Worm (Caenorhabditis elegans): ENCODE data around the gene Y110A2AL.6.

ce11 chrII:2854794-2855193 lies 13.4 kb upstream of the Y110A2AL.6 start:
- TF ChIP-seq ekl-4 (GFP tag; IDR thresholded peaks at IDR 0.05) (no peak), snpc-4 (GFP tag; optimal IDR thresholded peaks at IDR 0.05) (no peak), snpc-4 (tag; optimal IDR thresholded peaks at IDR 0.05) (no peak), hmg-1.2 (GFP tag; IDR thresholded peaks at IDR 0.05) (peak; percentile 36; the same call in 1 of the 2 replicates), snpc-1.1 (tag; optimal IDR thresholded peaks at IDR 0.05; ENCODE audit: insufficient read depth) (no peak), xnd-1 (tag; optimal IDR thresholded peaks at IDR 0.05) (no peak), lin-40 (tag; optimal IDR thresholded peaks at IDR 0.05) (no peak), ceh-27 (GFP tag; optimal IDR thresholded peaks at IDR 0.05) (no peak)
